Fruit fly (Drosophila melanogaster) Kc167 (cell line): ENCODE results near the gene scyl.

ENCODE experiments used
- Myc ChIP-seq: fragments of >200 bp; optimal IDR thresholded peaks from 2 replicates; lab custom pipeline; 2017; ENCODE audit warnings: missing external identifiers
- Sin3A ChIP-seq: fragments of >200 bp; optimal IDR thresholded peaks from 2 replicates; lab custom pipeline; 2018; ENCODE audit warnings: missing external identifiers
- h ChIP-seq: fragments of >200 bp; optimal IDR thresholded peaks from 3 replicates; lab custom pipeline; 2018; ENCODE audit warnings: missing external identifiers
- psq ChIP-seq: fragments of >200 bp; optimal IDR thresholded peaks from 2 replicates; lab custom pipeline; 2017; ENCODE audit warnings: missing external identifiers

DNA sequence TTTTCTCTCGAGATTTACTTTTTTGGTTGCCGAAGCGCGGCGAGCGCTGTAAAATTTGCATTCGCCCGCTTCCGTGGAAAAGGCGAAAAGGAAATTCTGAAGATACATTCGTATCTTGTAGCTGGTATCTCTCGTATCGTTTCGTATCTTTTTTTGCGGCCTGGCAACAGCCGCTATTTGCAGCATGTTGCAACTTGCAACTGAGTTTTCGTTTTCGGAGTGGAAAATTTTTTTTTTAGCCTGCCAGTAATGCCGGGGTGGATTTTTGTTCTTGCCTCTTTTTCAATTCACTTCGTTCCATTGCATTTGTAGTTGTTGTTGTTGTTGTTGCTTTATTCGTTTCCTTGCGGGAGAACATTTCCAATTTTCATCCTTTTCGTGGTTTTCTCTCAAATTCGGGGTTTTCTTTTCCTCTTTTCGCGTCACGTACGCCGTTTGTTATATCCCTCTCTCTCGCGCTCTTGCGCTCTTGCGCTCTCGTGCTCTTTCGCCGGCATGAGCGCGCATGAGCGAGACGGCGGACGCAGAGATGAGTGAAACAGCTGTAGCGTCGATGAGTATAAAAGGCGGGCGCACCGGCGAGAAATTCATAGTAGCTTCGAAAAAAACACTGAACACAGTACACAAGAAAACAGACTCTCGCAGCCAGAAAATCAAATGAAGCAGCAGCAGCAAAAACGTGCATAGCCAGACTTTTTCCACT lies at the start of gene scyl:
- no peak for TF ChIP-seq psq (lab: Kevin White, UChicago)
- TF ChIP-seq h (lab: Kevin White, UChicago): no peak
- no peak for TF ChIP-seq Myc (lab: Kevin White, UChicago)
- no peak for TF ChIP-seq Sin3A (lab: Kevin White, UChicago)
